Worm (Caenorhabditis elegans) whole organism, mixed stage, embryonic: ENCODE measurements around the gene R09E12.9.

Source experiments
- M03D4.4 ChIP-seq: sonication (generic microtip); optimal IDR thresholded peaks from 2 replicates; lab custom pipeline; 2017; ENCODE audit warnings: mild to moderate bottlenecking, missing genetic modification characterization, missing compliant biosample characterization
- blmp-1 ChIP-seq: fragments of 150-350 bp; optimal IDR thresholded peaks from 2 replicates; lab custom pipeline; 2014; ENCODE audit warnings: missing biosample characterization, missing genetic modification characterization
- ceh-39 ChIP-seq: fragments of 150-350 bp; optimal IDR thresholded peaks from 2 replicates; lab custom pipeline; 2014; ENCODE audit warnings: missing biosample characterization, missing genetic modification characterization
- ceh-43 ChIP-seq: fragments of 200-800 bp; sonication (Bioruptor generic); optimal IDR thresholded peaks from 2 replicates; lab custom pipeline; 2018; ENCODE audit warnings: mild to moderate bottlenecking, missing genetic modification characterization, moderate library complexity, missing compliant biosample characterization
- ceh-83 ChIP-seq: fragments of 200-800 bp; sonication (Bioruptor generic); optimal IDR thresholded peaks from 2 replicates; lab custom pipeline; 2018; ENCODE audit warnings: mild to moderate bottlenecking, missing genetic modification characterization, missing compliant biosample characterization
- ces-1 ChIP-seq: fragments of 150-350 bp; optimal IDR thresholded peaks from 2 replicates; lab custom pipeline; 2014; ENCODE audit warnings: missing biosample characterization, missing genetic modification reagents, missing genetic modification characterization
- cnd-1 ChIP-seq: fragments of 200-800 bp; sonication (Bioruptor generic); optimal IDR thresholded peaks from 2 replicates; lab custom pipeline; 2018; ENCODE audit warnings: mild to moderate bottlenecking, missing genetic modification characterization, missing compliant biosample characterization
- elt-1 ChIP-seq: sonication (generic microtip); optimal IDR thresholded peaks from 2 replicates; lab custom pipeline; 2017; ENCODE audit warnings: missing genetic modification characterization, mild to moderate bottlenecking, missing compliant biosample characterization, antibody characterized with exemption, moderate library complexity, borderline replicate concordance; ENCODE audit not compliant: insufficient read depth
- elt-3 ChIP-seq: fragments of 150-350 bp; optimal IDR thresholded peaks from 2 replicates; lab custom pipeline; 2014; ENCODE audit warnings: missing biosample characterization, missing genetic modification characterization
- flh-1 ChIP-seq: fragments of 200-800 bp; sonication (Bioruptor generic); optimal IDR thresholded peaks from 2 replicates; lab custom pipeline; 2018; ENCODE audit warnings: mild to moderate bottlenecking, missing genetic modification characterization, moderate library complexity, missing compliant biosample characterization
- ham-2 ChIP-seq: fragments of 200-800 bp; sonication (Bioruptor generic); optimal IDR thresholded peaks from 2 replicates; lab custom pipeline; 2018; ENCODE audit warnings: mild to moderate bottlenecking, missing genetic modification characterization, missing compliant biosample characterization
- lin-32 ChIP-seq: fragments of 200-800 bp; sonication (Bioruptor generic); optimal IDR thresholded peaks from 2 replicates; lab custom pipeline; 2018; ENCODE audit warnings: mild to moderate bottlenecking, missing genetic modification characterization, missing compliant biosample characterization
- lsy-2 ChIP-seq: fragments of 150-350 bp; optimal IDR thresholded peaks from 2 replicates; lab custom pipeline; 2014; ENCODE audit warnings: missing biosample characterization, missing genetic modification characterization
- mab-5 ChIP-seq: fragments of 150-350 bp; optimal IDR thresholded peaks from 2 replicates; lab custom pipeline; 2014; ENCODE audit warnings: missing biosample characterization, missing genetic modification characterization
- mls-2 ChIP-seq: sonication (generic microtip); optimal IDR thresholded peaks from 2 replicates; lab custom pipeline; 2016; ENCODE audit warnings: mild to moderate bottlenecking, missing genetic modification characterization, moderate library complexity, missing compliant biosample characterization
- nhr-12 ChIP-seq: fragments of 150-350 bp; optimal IDR thresholded peaks from 2 replicates; lab custom pipeline; 2014; ENCODE audit warnings: missing biosample characterization, missing genetic modification characterization
- nhr-2 ChIP-seq: fragments of 150-350 bp; optimal IDR thresholded peaks from 2 replicates; lab custom pipeline; 2014; ENCODE audit warnings: missing biosample characterization, missing genetic modification characterization
- nhr-237 ChIP-seq: fragments of 150-350 bp; optimal IDR thresholded peaks from 2 replicates; lab custom pipeline; 2014; ENCODE audit warnings: missing biosample characterization, missing genetic modification characterization
- nhr-76 ChIP-seq: sonication (generic microtip); optimal IDR thresholded peaks from 2 replicates; lab custom pipeline; 2017; ENCODE audit warnings: missing biosample characterization, missing genetic modification characterization
- pha-4 ChIP-seq: fragments of 150-350 bp; optimal IDR thresholded peaks from 2 replicates; lab custom pipeline; 2018; ENCODE audit warnings: missing biosample characterization, missing genetic modification reagents, missing genetic modification characterization
- sem-2 ChIP-seq: fragments of 200-800 bp; sonication (Bioruptor generic); optimal IDR thresholded peaks from 2 replicates; lab custom pipeline; 2018; ENCODE audit warnings: mild to moderate bottlenecking, missing genetic modification characterization, missing compliant biosample characterization
- sptf-1 ChIP-seq: sonication (generic microtip); optimal IDR thresholded peaks from 2 replicates; lab custom pipeline; 2017; ENCODE audit warnings: mild to moderate bottlenecking, missing genetic modification characterization, moderate library complexity, missing compliant biosample characterization
- tbx-8 ChIP-seq: fragments of 200-800 bp; sonication (Bioruptor generic); optimal IDR thresholded peaks from 2 replicates; lab custom pipeline; 2018; ENCODE audit warnings: mild to moderate bottlenecking, missing genetic modification characterization, moderate library complexity, missing compliant biosample characterization
- unc-39 ChIP-seq: fragments of 150-350 bp; optimal IDR thresholded peaks from 2 replicates; lab custom pipeline; 2014; ENCODE audit warnings: missing biosample characterization, missing genetic modification characterization
- unc-62 ChIP-seq: fragments of 150-350 bp; optimal IDR thresholded peaks from 2 replicates; lab custom pipeline; 2014; ENCODE audit warnings: missing biosample characterization, missing genetic modification reagents, missing genetic modification characterization
- ztf-11 ChIP-seq: fragments of 150-350 bp; optimal IDR thresholded peaks from 2 replicates; lab custom pipeline; 2014; ENCODE audit warnings: missing biosample characterization, missing genetic modification characterization

R09E12.9 gene

ce11 chrV:782432-782831 lies 5.0 kb downstream of the R09E12.9 start, which contains the start of gene srab-16:
srab-16 (plus strand) TSS chrV:782732.
- TF ChIP-seq ces-1 (GFP tag; lab: Kevin White, UChicago): no peak
- TF ChIP-seq ham-2 (GFP tag; lab: Kevin White, UChicago): no peak
- no peak for TF ChIP-seq nhr-2 (tag; lab: Kevin White, UChicago)
- TF ChIP-seq unc-39: no peak
- TF ChIP-seq sptf-1 (tag; lab: Kevin White, UChicago): no peak
- TF ChIP-seq, all 35 proteins: peak for 0

ce11 chrV:794092-794491 lies 16.7 kb downstream of the R09E12.9 start:
- TF ChIP-seq nhr-76 (tag; lab: Kevin White, UChicago) (no peak), pha-4 (no peak)

ce11 chrV:797241-797640 lies 19.8 kb downstream of the R09E12.9 start:
- no peak for TF ChIP-seq M03D4.4 (tag; lab: Kevin White, UChicago)
- TF ChIP-seq tbx-8 (GFP tag; lab: Kevin White, UChicago): no peak

DNA sequence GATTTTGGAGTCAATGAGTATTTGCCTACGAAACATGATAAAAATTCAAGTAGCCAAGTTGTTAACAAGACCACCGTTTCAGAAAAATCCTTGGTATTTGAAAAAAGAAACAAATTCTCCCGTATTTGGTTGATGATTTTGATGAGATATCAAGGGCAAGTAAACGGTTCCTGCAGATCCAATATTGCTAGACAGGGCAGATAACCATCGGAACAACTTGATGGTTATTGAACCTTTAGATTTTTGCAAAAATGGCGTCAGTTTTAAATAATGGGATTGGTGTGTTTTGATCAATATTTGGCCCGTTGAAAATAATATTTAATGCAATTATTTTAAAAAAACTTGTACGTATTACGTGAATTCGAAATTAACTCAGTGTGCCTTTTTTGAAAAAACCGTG lies 22.9 kb downstream of the R09E12.9 start:
- no peak for TF ChIP-seq nhr-12 (tag; lab: Kevin White, UChicago)
- TF ChIP-seq unc-62 (GFP tag; lab: Kevin White, UChicago): no peak
- no peak for TF ChIP-seq nhr-76 (tag; lab: Kevin White, UChicago)
- peak; percentile 38 for TF ChIP-seq elt-1 (tag; lab: Kevin White, UChicago)
- TF ChIP-seq, all 35 proteins: peak for 1

- TF ChIP-seq sem-2 (GFP tag; lab: Kevin White, UChicago): no peak
- peak; percentile 85 for TF ChIP-seq elt-1 (tag; lab: Kevin White, UChicago)
- TF ChIP-seq nhr-2 (tag; lab: Kevin White, UChicago): no peak
Measured at ce11 chrV:801555-802060, 24.2 kb downstream of the R09E12.9 start.

DNA sequence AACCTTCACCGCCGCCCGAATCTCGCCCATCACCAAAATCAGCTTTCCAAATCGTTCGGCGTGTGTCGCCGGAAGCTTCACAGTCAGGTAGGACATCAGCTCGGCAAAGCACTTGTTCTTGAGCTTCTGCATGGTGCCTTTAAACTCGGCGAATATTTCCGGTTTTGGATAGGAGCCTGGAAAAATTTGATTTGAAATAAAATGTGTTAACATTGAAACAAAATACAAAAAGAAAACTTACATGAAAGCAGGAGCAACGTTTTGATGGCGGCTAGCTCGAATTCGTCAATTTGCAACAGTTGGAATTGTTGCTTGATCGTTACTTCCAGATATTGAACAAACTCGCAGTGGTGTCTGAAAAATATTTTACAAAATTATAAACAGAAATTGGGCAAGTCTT lies 25.3 kb downstream of the R09E12.9 start:
- TF ChIP-seq pha-4 (no peak), sem-2 (GFP tag; lab: Kevin White, UChicago) (no peak), ztf-11 (tag; lab: Kevin White, UChicago) (no peak), mls-2 (tag; lab: Kevin White, UChicago) (no peak), lsy-2 (tag; lab: Kevin White, UChicago) (no peak), nhr-76 (tag; lab: Kevin White, UChicago) (no peak), flh-1 (GFP tag; lab: Kevin White, UChicago) (no peak), nhr-2 (tag; lab: Kevin White, UChicago) (no peak), lin-32 (GFP tag; lab: Kevin White, UChicago) (no peak), sptf-1 (tag; lab: Kevin White, UChicago) (no peak), tbx-8 (GFP tag; lab: Kevin White, UChicago) (no peak)

DNA sequence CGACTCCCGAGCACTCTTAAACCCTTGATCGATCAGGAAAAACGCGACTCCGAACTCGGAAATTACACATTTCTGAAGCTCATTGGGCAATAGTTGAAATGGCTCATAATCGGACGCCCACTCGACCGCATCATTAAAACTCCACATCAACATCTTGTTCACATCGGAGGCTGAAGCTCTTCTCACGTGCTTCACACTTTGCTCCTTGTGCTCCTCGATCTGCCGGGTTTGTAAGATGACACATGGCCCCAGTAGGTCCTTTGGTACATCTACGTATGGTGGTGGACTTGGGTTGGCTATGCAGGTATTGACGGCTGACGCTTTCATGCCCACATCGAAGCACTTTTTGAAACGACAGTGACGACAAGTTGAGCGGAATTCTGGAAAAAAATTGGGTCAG lies 26.1 kb downstream of the R09E12.9 start:
- no peak for TF ChIP-seq nhr-237
- no peak for TF ChIP-seq ces-1 (GFP tag; lab: Kevin White, UChicago)
- no peak for TF ChIP-seq mab-5
- TF ChIP-seq unc-62 (GFP tag; lab: Kevin White, UChicago): no peak
- no peak for TF ChIP-seq mls-2 (tag; lab: Kevin White, UChicago)
- no peak for TF ChIP-seq blmp-1
- no peak for TF ChIP-seq cnd-1 (tag; lab: Kevin White, UChicago)
- TF ChIP-seq elt-3 (tag; lab: Kevin White, UChicago): no peak
- TF ChIP-seq lin-32 (GFP tag; lab: Kevin White, UChicago): no peak
- TF ChIP-seq ceh-43 (GFP tag; lab: Kevin White, UChicago): no peak
- no peak for TF ChIP-seq M03D4.4 (tag; lab: Kevin White, UChicago)
- no peak for TF ChIP-seq nhr-2 (tag; lab: Kevin White, UChicago)

ce11 chrV:804485-804884 lies 27.1 kb downstream of the R09E12.9 start, which contains the start of gene nhr-270:
nhr-270 (minus strand) TSS chrV:804741.
- TF ChIP-seq elt-1 (tag; lab: Kevin White, UChicago): peak; percentile 36
- no peak for TF ChIP-seq elt-3 (tag; lab: Kevin White, UChicago)
- TF ChIP-seq cnd-1 (tag; lab: Kevin White, UChicago): no peak
- no peak for TF ChIP-seq ceh-39 (tag; lab: Kevin White, UChicago)
- no peak for TF ChIP-seq ceh-83
- no peak for TF ChIP-seq sptf-1 (tag; lab: Kevin White, UChicago)
- TF ChIP-seq ceh-43 (GFP tag; lab: Kevin White, UChicago): no peak
